Worm (Caenorhabditis elegans) whole organism, L3 larva: Measurements from ENCODE around the gene C16C4.1.
A peak's percentile ranks its signal among the peaks of the same experiment; 100 is the strongest.
"Not testable (repeated sequence)": the region's sequence is repeated elsewhere in the genome, so short reads cannot be mapped to it uniquely, and the experiment has no call there.

Experiments
- R02D3.7 ChIP-seq: fragments of 150-350 bp; optimal IDR thresholded peaks from 2 replicates; lab custom pipeline; 2014; ENCODE audit warnings: missing biosample characterization, missing genetic modification characterization
- ZK546.5 ChIP-seq: sonication (generic microtip); optimal IDR thresholded peaks from 2 replicates; lab custom pipeline; 2017; ENCODE audit warnings: missing biosample characterization, missing genetic modification characterization
- aly-2 ChIP-seq: fragments of 150-350 bp; optimal IDR thresholded peaks from 2 replicates; lab custom pipeline; 2014; ENCODE audit warnings: missing biosample characterization, missing genetic modification characterization
- ceh-16 ChIP-seq: sonication (generic microtip); optimal IDR thresholded peaks from 2 replicates; lab custom pipeline; 2017; ENCODE audit warnings: missing biosample characterization, missing genetic modification characterization
- ceh-82 ChIP-seq: fragments of 150-350 bp; optimal IDR thresholded peaks from 2 replicates; lab custom pipeline; 2014; ENCODE audit warnings: missing biosample characterization, missing genetic modification characterization
- ceh-9 ChIP-seq: sonication (generic microtip); optimal IDR thresholded peaks from 2 replicates; lab custom pipeline; 2018; ENCODE audit warnings: missing biosample characterization, missing genetic modification characterization
- egl-27 ChIP-seq: sonication (generic microtip); optimal IDR thresholded peaks from 4 replicates; lab custom pipeline; 2017; ENCODE audit warnings: missing biosample characterization, missing genetic modification reagents, missing genetic modification characterization
- egl-5 ChIP-seq: fragments of 150-350 bp; optimal IDR thresholded peaks from 2 replicates; lab custom pipeline; 2017; ENCODE audit warnings: missing biosample characterization, missing genetic modification reagents, missing genetic modification characterization, inconsistent platforms
- elt-1 ChIP-seq: fragments of 150-350 bp; optimal IDR thresholded peaks from 2 replicates; lab custom pipeline; 2014; ENCODE audit warnings: missing biosample characterization, missing genetic modification characterization
- elt-2 ChIP-seq: sonication (generic microtip); optimal IDR thresholded peaks from 2 replicates; lab custom pipeline; 2016; ENCODE audit warnings: missing genetic modification reagents, mild to moderate bottlenecking, missing genetic modification characterization, missing compliant biosample characterization
- elt-3 ChIP-seq, 3 experiments: fragments of 150-350 bp in 1 of 3; sonication (generic microtip) in 2 of 3; optimal IDR thresholded peaks; 2 replicates in 2 of 3; 4 replicates in 1 of 3; lab custom pipeline; 2014 to 2017; ENCODE audit warnings: missing biosample characterization in 3 of 3, missing genetic modification characterization in 3 of 3
- fkh-10 ChIP-seq: sonication (generic microtip); optimal IDR thresholded peaks from 2 replicates; lab custom pipeline; 2017; ENCODE audit warnings: missing biosample characterization, missing genetic modification reagents, missing genetic modification characterization
- lin-15B ChIP-seq: fragments of 150-350 bp; optimal IDR thresholded peaks from 2 replicates; lab custom pipeline; 2014; ENCODE audit warnings: missing biosample characterization, missing genetic modification characterization
- lin-39 ChIP-seq: fragments of 150-350 bp; optimal IDR thresholded peaks from 2 replicates; lab custom pipeline; 2018; ENCODE audit warnings: missing biosample characterization, missing genetic modification reagents, missing genetic modification characterization
- mml-1 ChIP-seq: fragments of 150-350 bp; sonication (generic microtip); optimal IDR thresholded peaks from 3 replicates; lab custom pipeline; 2014; ENCODE audit warnings: missing biosample characterization, missing genetic modification characterization
- nfya-1 ChIP-seq: sonication (generic microtip); optimal IDR thresholded peaks from 2 replicates; lab custom pipeline; 2017; ENCODE audit warnings: missing genetic modification characterization, mild to moderate bottlenecking, missing compliant biosample characterization, antibody characterized with exemption, moderate library complexity; ENCODE audit not compliant: insufficient read depth
- nhr-11 ChIP-seq: fragments of 150-350 bp; optimal IDR thresholded peaks from 2 replicates; lab custom pipeline; 2014; ENCODE audit warnings: missing biosample characterization, missing genetic modification characterization
- nhr-12 ChIP-seq: fragments of 150-350 bp; optimal IDR thresholded peaks from 2 replicates; lab custom pipeline; 2014; ENCODE audit warnings: missing biosample characterization, missing genetic modification characterization
- nhr-23 ChIP-seq: fragments of 150-350 bp; optimal IDR thresholded peaks from 2 replicates; lab custom pipeline; 2014; ENCODE audit warnings: missing biosample characterization, missing genetic modification reagents, missing genetic modification characterization
- nhr-25 ChIP-seq: sonication (generic microtip); optimal IDR thresholded peaks from 2 replicates; lab custom pipeline; 2017; ENCODE audit warnings: missing biosample characterization, missing genetic modification characterization
- nhr-76 ChIP-seq: fragments of 150-350 bp; sonication (generic microtip); optimal IDR thresholded peaks from 5 replicates; lab custom pipeline; 2014; ENCODE audit warnings: missing biosample characterization, missing genetic modification characterization
- nhr-77 ChIP-seq: fragments of 150-350 bp; optimal IDR thresholded peaks from 2 replicates; lab custom pipeline; 2014; ENCODE audit warnings: missing biosample characterization, missing genetic modification characterization
- pqm-1 ChIP-seq: fragments of 150-350 bp; optimal IDR thresholded peaks from 2 replicates; lab custom pipeline; 2017; ENCODE audit warnings: missing biosample characterization, missing genetic modification characterization, inconsistent platforms
- skn-1 ChIP-seq: fragments of 150-350 bp; optimal IDR thresholded peaks from 2 replicates; lab custom pipeline; 2014; ENCODE audit warnings: missing biosample characterization, missing genetic modification characterization
- tbx-2 ChIP-seq: sonication (generic microtip); optimal IDR thresholded peaks from 2 replicates; lab custom pipeline; 2016; ENCODE audit warnings: mild to moderate bottlenecking, missing genetic modification characterization, missing compliant biosample characterization
- unc-39 ChIP-seq: sonication (generic microtip); optimal IDR thresholded peaks from 4 replicates; lab custom pipeline; 2017; ENCODE audit warnings: missing biosample characterization, missing genetic modification characterization
- ztf-11 ChIP-seq: fragments of 150-350 bp; optimal IDR thresholded peaks from 2 replicates; lab custom pipeline; 2014; ENCODE audit warnings: missing biosample characterization, missing genetic modification characterization
- ztf-4 ChIP-seq: fragments of 150-350 bp; optimal IDR thresholded peaks from 2 replicates; lab custom pipeline; 2014; ENCODE audit warnings: missing biosample characterization, missing genetic modification characterization

C16C4.1 gene

ce11 chrII:1851716-1852115, 42.3 kb upstream of the C16C4.1 start (continued):
- TF ChIP-seq lin-15B (tag; lab: Kevin White, UChicago) (no peak), pqm-1 (tag; lab: Kevin White, UChicago) (peak; percentile 99), ceh-9 (tag; lab: Kevin White, UChicago) (no peak), nhr-76 (tag; lab: Kevin White, UChicago) (no peak), nhr-25 (no peak), elt-2 (tag; lab: Kevin White, UChicago) (peak; percentile 100), ceh-82 (tag; lab: Kevin White, UChicago) (no peak), nhr-11 (tag; lab: Kevin White, UChicago) (no peak), ztf-11 (tag; lab: Kevin White, UChicago) (no peak), egl-5 (tag; lab: Kevin White, UChicago) (no peak), egl-27 (tag; lab: Kevin White, UChicago) (peak; percentile 44), tbx-2 (no peak), ztf-4 (tag; lab: Kevin White, UChicago) (no peak), fkh-10 (no peak), R02D3.7 (no peak), nhr-12 (tag; lab: Kevin White, UChicago) (no peak), nhr-77 (tag; lab: Kevin White, UChicago) (no peak)

- no peak for TF ChIP-seq lin-39 (tag; lab: Kevin White, UChicago)
- TF ChIP-seq, all 47 proteins: peak for 0
Measured at ce11 chrII:1852503-1852902, 41.5 kb upstream of the C16C4.1 start, which contains the start of gene C52E2.2. Gene C52E2.2 (plus strand): TSS chrII:1852803.

ce11 chrII:1854094-1854493, 39.9 kb upstream of the C16C4.1 start, which contains the start of gene fbxb-95:
Gene fbxb-95 (plus strand): TSS chrII:1854394.
- not testable (repeated sequence) for TF ChIP-seq lin-39, nhr-77, ceh-16 (tag; lab: Kevin White, UChicago)

ce11 chrII:1861285-1861793, 32.7 kb upstream of the C16C4.1 start, which contains the start of gene C16C4.18:
Gene C16C4.18 (minus strand): TSS chrII:1861335.
- TF ChIP-seq ztf-4, ZK546.5, aly-2 (tag; lab: Kevin White, UChicago): not testable (repeated sequence)

- TF ChIP-seq nhr-11, mml-1, egl-5 (tag; lab: Kevin White, UChicago): not testable (repeated sequence)
Measured at ce11 chrII:1862334-1862733, 31.7 kb upstream of the C16C4.1 start, which contains the start of gene fbxb-98. Gene fbxb-98 (plus strand): TSS chrII:1862634.

- no peak for TF ChIP-seq unc-39 (tag; lab: Kevin White, UChicago)
- TF ChIP-seq nhr-23 (tag; lab: Kevin White, UChicago) = no peak
- no peak for TF ChIP-seq elt-3 (tag; optimal IDR thresholded peaks at IDR 0.05; lab: Kevin White, UChicago)
- no peak for TF ChIP-seq nhr-76 (tag; lab: Kevin White, UChicago)
- no peak for TF ChIP-seq skn-1 (tag; lab: Kevin White, UChicago)
- no peak for TF ChIP-seq elt-1 (tag; lab: Kevin White, UChicago)
- TF ChIP-seq nfya-1 = no peak
- TF ChIP-seq ztf-11 (tag; lab: Kevin White, UChicago) = no peak
- no peak for TF ChIP-seq R02D3.7
- no peak for TF ChIP-seq tbx-2
- TF ChIP-seq, all 47 proteins: peak for 0
Measured at ce11 chrII:1864278-1864677, 29.7 kb upstream of the C16C4.1 start, which contains the start of gene C16C4.17. Gene C16C4.17 (plus strand): TSS chrII:1864578.
